Fruit fly (Drosophila melanogaster): ENCODE data around the gene IPIP.

The IPIP gene

dm6 chr2L:6051212-6051621 lies 3.4 kb downstream of the IPIP start (continued):
- no peak for TF ChIP-seq Bgb (GFP tag; IDR thresholded peaks at IDR 0.05; ENCODE audit: partially characterized antibody)
- TF ChIP-seq Trl (optimal IDR thresholded peaks at IDR 0.05) = peak in 1 of 2 experiments; percentile 6
- peak; percentile 97 for TF ChIP-seq Trl (GFP tag; optimal IDR thresholded peaks at IDR 0.05)
- TF ChIP-seq CG6689 (GFP tag; IDR thresholded peaks at IDR 0.05) = peak; percentile 94
- TF ChIP-seq CG1602 (GFP tag; optimal IDR thresholded peaks at IDR 0.05) = peak; percentile 87
- TF ChIP-seq fru (optimal IDR thresholded peaks at IDR 0.05) = no peak
- TF ChIP-seq CG2875 (GFP tag; optimal IDR thresholded peaks at IDR 0.05) = peak; percentile 92
- peak; percentile 86 for TF ChIP-seq peb (GFP tag; IDR thresholded peaks at IDR 0.05)
- no peak for TF ChIP-seq br (optimal IDR thresholded peaks at IDR 0.05)
- TF ChIP-seq CG12744 (GFP tag; optimal IDR thresholded peaks at IDR 0.05) = peak; percentile 93
- peak; percentile 90 for TF ChIP-seq CG5953 (GFP tag; IDR thresholded peaks at IDR 0.05)
- TF ChIP-seq NC2β (GFP tag; optimal IDR thresholded peaks at IDR 0.05) = peak; percentile 89
- TF ChIP-seq fd102C (GFP tag; optimal IDR thresholded peaks at IDR 0.05) = peak; percentile 64
- TF ChIP-seq Fer2 (tag; optimal IDR thresholded peaks at IDR 0.05) = peak; percentile 91
- peak; percentile 97 for TF ChIP-seq CG18262 (tag; optimal IDR thresholded peaks at IDR 0.05)
- TF ChIP-seq CG8359 (GFP tag; optimal IDR thresholded peaks at IDR 0.05; ENCODE audit: borderline replicate concordance) = peak; percentile 88
- TF ChIP-seq CG5245 (GFP tag; optimal IDR thresholded peaks at IDR 0.05) = peak; percentile 90
- TF ChIP-seq CG7556 (GFP tag; optimal IDR thresholded peaks at IDR 0.05) = peak; percentile 97
- peak; percentile 5 to 77 for TF ChIP-seq insv (GFP tag; optimal IDR thresholded peaks at IDR 0.05)
- TF ChIP-seq CG11723 (GFP tag; optimal IDR thresholded peaks at IDR 0.05) = peak; percentile 95
- peak; percentile 97 for TF ChIP-seq Dad (GFP tag; optimal IDR thresholded peaks at IDR 0.05)
- peak; percentile 91 for TF ChIP-seq esg (GFP tag; conservative IDR thresholded peaks at IDR 0.05)
- peak; percentile 92 for TF ChIP-seq CG3407 (GFP tag; optimal IDR thresholded peaks at IDR 0.05)
- TF ChIP-seq NC2α (GFP tag; optimal IDR thresholded peaks at IDR 0.05) = peak; percentile 81
- no peak for TF ChIP-seq knrl (GFP tag; IDR thresholded peaks at IDR 0.05; ENCODE audit: partially characterized antibody)
- TF ChIP-seq en (GFP tag; optimal IDR thresholded peaks at IDR 0.05) = peak; percentile 91
- TF ChIP-seq CG6272 (GFP tag; IDR thresholded peaks at IDR 0.05) = peak; percentile 58; the same call in 1 of the 2 replicates
- TF ChIP-seq CG16863 (GFP tag; optimal IDR thresholded peaks at IDR 0.05) = peak; percentile 95
- peak; percentile 84 for TF ChIP-seq cas (GFP tag; IDR thresholded peaks at IDR 0.05)
- peak; percentile 82 for TF ChIP-seq E2f1 (GFP tag; IDR thresholded peaks at IDR 0.05)
- peak; percentile 99 for TF ChIP-seq CG13296 (GFP tag; optimal IDR thresholded peaks at IDR 0.05)
- TF ChIP-seq CG6175 (GFP tag; IDR thresholded peaks at IDR 0.05) = no peak
- TF ChIP-seq tna (GFP tag; IDR thresholded peaks at IDR 0.05; ENCODE audit: partially characterized antibody) = no peak
- peak; percentile 85 for TF ChIP-seq CG8089 (GFP tag; optimal IDR thresholded peaks at IDR 0.05)
- TF ChIP-seq seq (GFP tag; IDR thresholded peaks at IDR 0.05) = peak; percentile 97
- peak; percentile 89 for TF ChIP-seq CG4707 (GFP tag; optimal IDR thresholded peaks at IDR 0.05)
- peak; percentile 96 for TF ChIP-seq CG15269 (tag; optimal IDR thresholded peaks at IDR 0.05)
- peak; percentile 98 for TF ChIP-seq CG2678 (tag; optimal IDR thresholded peaks at IDR 0.05)
- TF ChIP-seq jumu (GFP tag; optimal IDR thresholded peaks at IDR 0.05) = peak; percentile 94
- TF ChIP-seq CG2889 (GFP tag; IDR thresholded peaks at IDR 0.05) = peak; percentile 82
- peak; percentile 79 for TF ChIP-seq ac (GFP tag; optimal IDR thresholded peaks at IDR 0.05)
- TF ChIP-seq gro (GFP tag; optimal IDR thresholded peaks at IDR 0.05) = peak; percentile 98
- TF ChIP-seq Neu2 (GFP tag; optimal IDR thresholded peaks at IDR 0.05; ENCODE audit: borderline replicate concordance) = peak; percentile 58
- peak; percentile 94 for TF ChIP-seq Hsf (GFP tag; optimal IDR thresholded peaks at IDR 0.05)
- peak; percentile 95 for TF ChIP-seq Dek (tag; optimal IDR thresholded peaks at IDR 0.05)
- no peak for TF ChIP-seq grn (GFP tag; optimal IDR thresholded peaks at IDR 0.05)
- TF ChIP-seq vvl (GFP tag; IDR thresholded peaks at IDR 0.05) = peak; percentile 99
- peak; percentile 96 for TF ChIP-seq CG30403 (GFP tag; optimal IDR thresholded peaks at IDR 0.05)
- TF ChIP-seq ab (GFP tag; optimal IDR thresholded peaks at IDR 0.05) = peak; percentile 60
- peak; percentile 95 for TF ChIP-seq ERR (GFP tag; optimal IDR thresholded peaks at IDR 0.05)
- TF ChIP-seq CHES-1-like (GFP tag; optimal IDR thresholded peaks at IDR 0.05) = peak; percentile 89
- TF ChIP-seq ind (GFP tag; optimal IDR thresholded peaks at IDR 0.05) = peak; percentile 90
- TF ChIP-seq da (GFP tag; optimal IDR thresholded peaks at IDR 0.05) = peak; percentile 86
